Worm (Caenorhabditis elegans) whole organism, young adult: ENCODE measurements around the gene E02H4.5.

Experiments used
- F39B2.1 ChIP-seq: fragments of 200-800 bp; sonication (Bioruptor generic); IDR thresholded peaks from 2 replicates; pipeline ENCODE4 v1.3.6; 2022; ENCODE audit warnings: missing genetic modification reagents, missing genetic modification characterization, missing compliant biosample characterization
- F49E8.2 ChIP-seq: sonication (generic microtip); optimal IDR thresholded peaks from 3 replicates; lab custom pipeline; 2017; ENCODE audit warnings: missing genetic modification characterization, mild to moderate bottlenecking, missing compliant biosample characterization, antibody characterized with exemption, moderate library complexity; ENCODE audit not compliant: insufficient read depth
- ZK185.1 ChIP-seq: sonication (generic microtip); optimal IDR thresholded peaks from 2 replicates; lab custom pipeline; 2016; ENCODE audit warnings: mild to moderate bottlenecking, missing genetic modification characterization, missing compliant biosample characterization; ENCODE audit not compliant: poor library complexity, severe bottlenecking
- aptf-3 ChIP-seq: fragments of 200-800 bp; sonication (Bioruptor generic); IDR thresholded peaks from 2 replicates; pipeline ENCODE4 v1.3.6; 2022; ENCODE audit warnings: missing genetic modification characterization, missing compliant biosample characterization
- ceh-91 ChIP-seq: fragments of 200-800 bp; sonication (Bioruptor generic); IDR thresholded peaks from 2 replicates; pipeline ENCODE4 v1.3.6; 2022; ENCODE audit warnings: missing genetic modification reagents, missing genetic modification characterization, missing compliant biosample characterization
- lag-1 ChIP-seq: fragments of 200-800 bp; sonication (Bioruptor generic); IDR thresholded peaks from 2 replicates; pipeline ENCODE4 v1.3.6; 2022; ENCODE audit warnings: missing genetic modification reagents, missing genetic modification characterization, missing compliant biosample characterization
- pha-4 ChIP-seq: fragments of 150-350 bp; sonication (generic microtip); optimal IDR thresholded peaks from 2 replicates; lab custom pipeline; 2014; ENCODE audit warnings: missing biosample characterization, missing genetic modification reagents, missing genetic modification characterization
- somi-1 ChIP-seq: fragments of 200-800 bp; sonication (Bioruptor generic); optimal IDR thresholded peaks from 2 replicates; lab custom pipeline; 2018; ENCODE audit warnings: mild to moderate bottlenecking, missing genetic modification characterization, missing compliant biosample characterization
- unc-62 ChIP-seq: fragments of 150-350 bp; optimal IDR thresholded peaks from 2 replicates; lab custom pipeline; 2014; ENCODE audit warnings: missing biosample characterization, missing genetic modification reagents, missing genetic modification characterization
- xnd-1 ChIP-seq: sonication (generic microtip); optimal IDR thresholded peaks from 2 replicates; lab custom pipeline; 2016; ENCODE audit warnings: missing genotype, missing genetic modification reagents, missing genetic modification characterization, missing compliant biosample characterization

ce11 chrX:14296559-14296958 lies 41.6 kb upstream of the E02H4.5 start, which contains the start of gene madd-3:
- no peak for TF ChIP-seq unc-62 (GFP tag; lab: Kevin White, UChicago)
- TF ChIP-seq ZK185.1 (tag; lab: Kevin White, UChicago): no peak
- TF ChIP-seq xnd-1: no peak
- no peak for TF ChIP-seq aptf-3 (GFP tag; lab: Robert Waterston, UW)
- no peak for TF ChIP-seq lag-1 (GFP tag; lab: Robert Waterston, UW)
- no peak for TF ChIP-seq ceh-91 (GFP tag; lab: Robert Waterston, UW)
- no peak for TF ChIP-seq pha-4 (tag; lab: Kevin White, UChicago)
- no peak for TF ChIP-seq F49E8.2 (tag; lab: Kevin White, UChicago)
- TF ChIP-seq somi-1: no peak
- TF ChIP-seq F39B2.1 (GFP tag; lab: Robert Waterston, UW): no peak
